Worm (Caenorhabditis elegans) whole organism, young adult: ENCODE data around the gene srx-62.

Experiments
- F23B12.7 ChIP-seq: sonication (generic microtip); optimal IDR thresholded peaks from 2 replicates; lab custom pipeline; 2017; ENCODE audit warnings: missing genetic modification characterization, mild to moderate bottlenecking, missing compliant biosample characterization, antibody characterized with exemption, moderate library complexity; ENCODE audit not compliant: insufficient read depth
- attf-6 ChIP-seq: fragments of 200-800 bp; sonication (Bioruptor generic); IDR thresholded peaks from 2 replicates; pipeline ENCODE4 v1.3.6; 2022; ENCODE audit warnings: missing genetic modification reagents, missing genetic modification characterization, missing compliant biosample characterization
- bed-1 ChIP-seq: fragments of 200-800 bp; sonication (Bioruptor generic); IDR thresholded peaks from 2 replicates; pipeline ENCODE4 v1.3.6; 2022; ENCODE audit warnings: missing genetic modification reagents, missing genetic modification characterization, missing compliant biosample characterization
- bed-2 ChIP-seq: fragments of 200-800 bp; sonication (Bioruptor generic); IDR thresholded peaks from 2 replicates; pipeline ENCODE4 v1.3.6; 2022; ENCODE audit warnings: missing genetic modification reagents, missing genetic modification characterization, missing compliant biosample characterization
- ceh-27 ChIP-seq: fragments of 200-800 bp; sonication (Bioruptor generic); optimal IDR thresholded peaks from 2 replicates; lab custom pipeline; 2018; ENCODE audit warnings: mild to moderate bottlenecking, missing genetic modification characterization, moderate library complexity, missing compliant biosample characterization
- gei-17 ChIP-seq: fragments of 200-800 bp; sonication (Bioruptor generic); optimal IDR thresholded peaks from 2 replicates; lab custom pipeline; 2018; ENCODE audit warnings: mild to moderate bottlenecking, missing genetic modification characterization, missing compliant biosample characterization
- hlh-12 ChIP-seq: sonication (generic microtip); optimal IDR thresholded peaks from 2 replicates; lab custom pipeline; 2016; ENCODE audit warnings: missing genetic modification characterization, missing compliant biosample characterization
- mxl-1 ChIP-seq: sonication (generic microtip); optimal IDR thresholded peaks from 2 replicates; lab custom pipeline; 2016; ENCODE audit warnings: missing genetic modification characterization, missing compliant biosample characterization
- nhr-120 ChIP-seq: fragments of 200-800 bp; sonication (Bioruptor generic); IDR thresholded peaks from 2 replicates; pipeline ENCODE4 v1.3.6; 2022; ENCODE audit warnings: missing genetic modification characterization, missing compliant biosample characterization
- rpc-1 ChIP-seq, 2 experiments: fragments of 150-350 bp in 1 of 2; sonication (generic microtip) in 1 of 2; optimal IDR thresholded peaks; 2 replicates each; lab custom pipeline; 2014 to 2018; ENCODE audit warnings: missing biosample characterization in 1 of 2, missing genetic modification characterization in 1 of 2, missing genetic modification reagents in 1 of 2, missing genotype in 1 of 2
- sptf-2 ChIP-seq: fragments of 200-800 bp; sonication (Bioruptor generic); optimal IDR thresholded peaks from 2 replicates; lab custom pipeline; 2018; ENCODE audit warnings: mild to moderate bottlenecking, missing genetic modification characterization, missing compliant biosample characterization
- ztf-28 ChIP-seq: fragments of 200-800 bp; sonication (Bioruptor generic); IDR thresholded peaks from 2 replicates; pipeline ENCODE4 v1.3.6; 2022; ENCODE audit warnings: missing genetic modification reagents, missing genetic modification characterization, missing compliant biosample characterization

Gene srx-62

DNA sequence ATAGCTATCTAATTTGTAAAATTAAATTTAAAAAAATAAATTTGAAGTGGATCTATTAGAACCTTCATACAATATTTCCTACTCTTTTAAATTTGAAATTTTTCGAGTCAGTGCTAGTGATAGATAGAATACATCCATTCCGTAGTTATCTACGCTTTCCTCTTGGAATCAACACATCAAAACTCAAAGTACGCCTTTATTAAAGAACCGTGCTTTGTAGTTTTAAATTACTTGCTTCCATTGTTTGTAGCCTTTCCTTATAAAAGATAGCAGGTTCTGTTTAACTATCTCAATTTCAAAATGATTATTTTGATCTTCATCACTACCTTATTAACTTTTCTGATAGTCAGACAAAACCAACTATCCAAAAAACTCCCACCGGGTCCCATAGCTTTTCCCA is 50.7 kb downstream of the srx-62 start, which contains the start of gene cyp-35B3:
TSS of gene cyp-35B3 (plus strand) at position 301 of the 400 bp plus-strand sequence.
- TF ChIP-seq attf-6 (no peak), rpc-1 (optimal IDR thresholded peaks at IDR 0.05; lab: Kevin White, UChicago) (no peak), rpc-1 (tag; optimal IDR thresholded peaks at IDR 0.05; lab: Kevin White, UChicago) (no peak), gei-17 (GFP tag; lab: Kevin White, UChicago) (no peak), bed-2 (GFP tag; lab: Robert Waterston, UW) (no peak), F23B12.7 (tag; lab: Kevin White, UChicago) (no peak), mxl-1 (no peak), ceh-27 (GFP tag; lab: Kevin White, UChicago) (no peak), nhr-120 (GFP tag; lab: Robert Waterston, UW) (no peak), sptf-2 (GFP tag; lab: Kevin White, UChicago) (no peak), hlh-12 (tag; lab: Kevin White, UChicago) (no peak), ztf-28 (GFP tag; lab: Robert Waterston, UW) (no peak), bed-1 (GFP tag; lab: Robert Waterston, UW) (no peak)
- TF ChIP-seq, all 124 proteins: peak for 0
